Fruit fly (Drosophila melanogaster) whole organism, embryonic: ENCODE data around the gene Ku80.
A peak's percentile ranks its signal among the peaks of the same experiment; 100 is the strongest.

Source experiments
- B-H2 ChIP-seq: fragments of 200-800 bp; sonication (Bioruptor generic); optimal IDR thresholded peaks from 2 replicates; lab custom pipeline; 2018; ENCODE audit warnings: missing biosample characterization, mild to moderate bottlenecking, missing genetic modification characterization
- Bgb ChIP-seq: fragments of 200-800 bp; sonication (Bioruptor generic); IDR thresholded peaks from 2 replicates; pipeline ENCODE4 v1.3.6; 2022; ENCODE audit warnings: missing biosample characterization, missing genetic modification characterization; ENCODE audit not compliant: partially characterized antibody
- CG10267 ChIP-seq: fragments of 200-800 bp; sonication (Bioruptor generic); optimal IDR thresholded peaks from 2 replicates; lab custom pipeline; 2018; ENCODE audit warnings: missing biosample characterization, mild to moderate bottlenecking, missing genetic modification characterization, moderate library complexity
- CG11560 ChIP-seq: fragments of 200-800 bp; sonication (Bioruptor generic); IDR thresholded peaks from 3 replicates; pipeline ENCODE4 v1.3.6; 2022; ENCODE audit warnings: missing biosample characterization, missing genetic modification characterization
- CG12769 ChIP-seq: fragments of 200-800 bp; sonication (Bioruptor generic); optimal IDR thresholded peaks from 2 replicates; lab custom pipeline; 2019; ENCODE audit warnings: missing biosample characterization, mild to moderate bottlenecking, missing genetic modification characterization, moderate library complexity
- CG13287 ChIP-seq: fragments of 200-800 bp; sonication (Bioruptor generic); IDR thresholded peaks from 2 replicates; pipeline ENCODE4 v1.3.6; 2022; ENCODE audit warnings: missing biosample characterization, missing genetic modification characterization; ENCODE audit not compliant: partially characterized antibody
- CG14860 ChIP-seq: fragments of 200-800 bp; sonication (Bioruptor generic); IDR thresholded peaks from 3 replicates; pipeline ENCODE4 v1.3.6; 2022; ENCODE audit warnings: missing biosample characterization, missing genetic modification characterization; ENCODE audit not compliant: partially characterized antibody
- CG15269 ChIP-seq: fragments of 200-800 bp; sonication (Bioruptor generic); optimal IDR thresholded peaks from 2 replicates; lab custom pipeline; 2018; ENCODE audit warnings: missing biosample characterization, mild to moderate bottlenecking, missing genetic modification characterization, moderate library complexity
- CG17186 ChIP-seq: fragments of 200-800 bp; sonication (Bioruptor generic); optimal IDR thresholded peaks from 3 replicates; lab custom pipeline; 2017; ENCODE audit warnings: missing biosample characterization, missing genetic modification reagents, missing genetic modification characterization
- CG17612 ChIP-seq: fragments of 200-800 bp; sonication (Bioruptor generic); IDR thresholded peaks from 2 replicates; pipeline ENCODE4 v1.3.6; 2022; ENCODE audit warnings: missing biosample characterization, missing genetic modification characterization
- CG17802 ChIP-seq: fragments of 200-800 bp; sonication (Bioruptor generic); optimal IDR thresholded peaks from 2 replicates; lab custom pipeline; 2018; ENCODE audit warnings: missing biosample characterization, mild to moderate bottlenecking, missing genetic modification characterization, moderate library complexity
- CG17829 ChIP-seq: fragments of 200-800 bp; optimal IDR thresholded peaks from 2 replicates; lab custom pipeline; 2019; ENCODE audit warnings: missing biosample characterization, mild to moderate bottlenecking, missing genetic modification characterization, moderate library complexity
- CG2116 ChIP-seq: fragments of 200-800 bp; sonication (Bioruptor generic); optimal IDR thresholded peaks from 3 replicates; lab custom pipeline; 2018; ENCODE audit warnings: missing biosample characterization, mild to moderate bottlenecking, missing genetic modification characterization
- CG2120 ChIP-seq: fragments of 200-800 bp; sonication (Bioruptor generic); optimal IDR thresholded peaks from 3 replicates; lab custom pipeline; 2016; ENCODE audit warnings: missing biosample characterization, missing genetic modification characterization
- CG2199 ChIP-seq: fragments of 200-800 bp; sonication (Bioruptor generic); IDR thresholded peaks from 3 replicates; pipeline ENCODE4 v1.3.6; 2022; ENCODE audit warnings: missing biosample characterization, missing genetic modification characterization
- CG3281 ChIP-seq: fragments of 200-800 bp; sonication (Bioruptor generic); optimal IDR thresholded peaks from 3 replicates; lab custom pipeline; 2017; ENCODE audit warnings: missing biosample characterization, mild to moderate bottlenecking, missing genetic modification characterization
- CG4282 ChIP-seq: fragments of 200-800 bp; sonication (Bioruptor generic); optimal IDR thresholded peaks from 2 replicates; lab custom pipeline; 2016; ENCODE audit warnings: missing biosample characterization, missing genetic modification characterization
- CG6791 ChIP-seq: fragments of 200-800 bp; sonication (Bioruptor generic); IDR thresholded peaks from 3 replicates; pipeline ENCODE4 v1.3.6; 2022; ENCODE audit warnings: missing biosample characterization, missing genetic modification characterization; ENCODE audit not compliant: partially characterized antibody
- CG7786 ChIP-seq: fragments of 200-800 bp; sonication (Bioruptor generic); optimal IDR thresholded peaks from 2 replicates; lab custom pipeline; 2016; ENCODE audit warnings: missing biosample characterization, missing genetic modification characterization
- CG8924 ChIP-seq: fragments of 200-800 bp; optimal IDR thresholded peaks from 3 replicates; lab custom pipeline; 2019; ENCODE audit warnings: missing biosample characterization, mild to moderate bottlenecking, missing genetic modification characterization, moderate library complexity
- CG9437 ChIP-seq: fragments of 200-800 bp; sonication (Bioruptor generic); optimal IDR thresholded peaks from 2 replicates; lab custom pipeline; 2018; ENCODE audit warnings: missing biosample characterization, mild to moderate bottlenecking, missing genetic modification characterization
- Dad ChIP-seq: fragments of 200-800 bp; sonication (Bioruptor generic); optimal IDR thresholded peaks from 3 replicates; lab custom pipeline; 2016; ENCODE audit warnings: missing biosample characterization, missing genetic modification characterization
- Dip2 ChIP-seq: fragments of 200-800 bp; sonication (Bioruptor generic); IDR thresholded peaks from 2 replicates; pipeline ENCODE4 v1.3.6; 2022; ENCODE audit warnings: missing biosample characterization, missing genetic modification characterization
- Doc3 ChIP-seq: fragments of 200-800 bp; sonication (Bioruptor generic); IDR thresholded peaks from 3 replicates; pipeline ENCODE4 v1.3.6; 2022; ENCODE audit warnings: missing biosample characterization, missing genetic modification characterization; ENCODE audit not compliant: partially characterized antibody
- Hr78 ChIP-seq, 2 experiments: fragments of 200-800 bp in 1 of 2; fragments of >200 bp in 1 of 2; sonication (Bioruptor generic) in 1 of 2; optimal IDR thresholded peaks; 2 replicates each; lab custom pipeline; 2017 to 2019; ENCODE audit warnings: missing biosample characterization in 2 of 2, missing genetic modification characterization in 2 of 2, mild to moderate bottlenecking in 1 of 2, moderate library complexity in 1 of 2
- Kr ChIP-seq: fragments of 200-800 bp; sonication (Bioruptor generic); optimal IDR thresholded peaks from 2 replicates; lab custom pipeline; 2017; ENCODE audit warnings: missing biosample characterization, mild to moderate bottlenecking, missing genetic modification characterization
- MESR4 ChIP-seq: fragments of 200-800 bp; sonication (Bioruptor generic); optimal IDR thresholded peaks from 2 replicates; lab custom pipeline; 2018; ENCODE audit warnings: missing biosample characterization, mild to moderate bottlenecking, missing genetic modification characterization, moderate library complexity
- Med ChIP-seq: fragments of 200-800 bp; sonication (Bioruptor generic); peaks from one replicate; lab custom pipeline; 2016; ENCODE audit warnings: missing biosample characterization, missing genetic modification characterization, mild to moderate bottlenecking, inconsistent platforms, moderate library complexity
- Pdp1 ChIP-seq, 2 experiments: fragments of 200-800 bp; sonication (Bioruptor generic); optimal IDR thresholded peaks; 3 replicates each; lab custom pipeline; 2016; ENCODE audit warnings: missing biosample characterization in 2 of 2, missing genetic modification characterization in 2 of 2, mild to moderate bottlenecking in 1 of 2, moderate library complexity in 1 of 2
- Sin3A ChIP-seq: fragments of >200 bp; optimal IDR thresholded peaks from 2 replicates; lab custom pipeline; 2018
- Usf ChIP-seq: fragments of 200-800 bp; sonication (Bioruptor generic); optimal IDR thresholded peaks from 2 replicates; lab custom pipeline; 2017; ENCODE audit warnings: missing genotype, missing biosample characterization, missing genetic modification characterization
- YL-1 ChIP-seq: fragments of 200-800 bp; sonication (Bioruptor generic); optimal IDR thresholded peaks from 3 replicates; lab custom pipeline; 2017; ENCODE audit warnings: missing biosample characterization, mild to moderate bottlenecking, missing genetic modification characterization
- bab2 ChIP-seq: fragments of 200-800 bp; sonication (Bioruptor generic); optimal IDR thresholded peaks from 2 replicates; lab custom pipeline; 2016; ENCODE audit warnings: missing biosample characterization, missing genetic modification characterization
- chinmo ChIP-seq: fragments of 200-800 bp; sonication (Bioruptor generic); IDR thresholded peaks from 4 replicates; pipeline ENCODE4 v1.3.6; 2022; ENCODE audit warnings: missing biosample characterization, missing genetic modification characterization; ENCODE audit not compliant: partially characterized antibody
- croc ChIP-seq: fragments of 200-800 bp; sonication (Bioruptor generic); conservative IDR thresholded peaks from 3 replicates; pipeline ENCODE4 v1.3.6; 2022; ENCODE audit warnings: missing biosample characterization, missing genetic modification characterization
- crp ChIP-seq, 2 experiments: fragments of 200-800 bp; sonication (Bioruptor generic); optimal IDR thresholded peaks; 2 replicates in 1 of 2; 3 replicates in 1 of 2; lab custom pipeline; 2017; ENCODE audit warnings: missing biosample characterization in 2 of 2, missing genetic modification characterization in 2 of 2, mild to moderate bottlenecking in 1 of 2, moderate library complexity in 1 of 2
- esg ChIP-seq: fragments of 200-800 bp; sonication (Bioruptor generic); conservative IDR thresholded peaks from 2 replicates; pipeline ENCODE4 v1.3.6; 2022; ENCODE audit warnings: missing biosample characterization, missing genetic modification characterization
- fd64A ChIP-seq: fragments of 200-800 bp; sonication (Bioruptor generic); optimal IDR thresholded peaks from 3 replicates; lab custom pipeline; 2018; ENCODE audit warnings: missing biosample characterization, mild to moderate bottlenecking, missing genetic modification characterization
- ftz-f1 ChIP-seq: fragments of 200-800 bp; sonication (Bioruptor generic); optimal IDR thresholded peaks from 2 replicates; lab custom pipeline; 2016; ENCODE audit warnings: missing biosample characterization, missing genetic modification characterization
- gfzf ChIP-seq: fragments of 200-800 bp; sonication (Bioruptor generic); optimal IDR thresholded peaks from 2 replicates; lab custom pipeline; 2016; ENCODE audit warnings: missing biosample characterization, mild to moderate bottlenecking, missing genetic modification characterization, moderate library complexity
- h ChIP-seq: fragments of >200 bp; optimal IDR thresholded peaks from 2 replicates; lab custom pipeline; 2017
- kni ChIP-seq: fragments of 200-800 bp; sonication (Bioruptor generic); optimal IDR thresholded peaks from 3 replicates; lab custom pipeline; 2017; ENCODE audit warnings: mild to moderate bottlenecking, missing biosample characterization, missing genetic modification reagents, missing genetic modification characterization
- nerfin-2 ChIP-seq: fragments of 200-800 bp; sonication (Bioruptor generic); IDR thresholded peaks from 2 replicates; pipeline ENCODE4 v1.3.6; 2022; ENCODE audit warnings: missing biosample characterization, missing genetic modification characterization; ENCODE audit not compliant: partially characterized antibody
- prd ChIP-seq, 3 experiments: fragments of >200 bp in 2 of 3; fragments of 200-800 bp in 1 of 3; sonication (Bioruptor generic) in 1 of 3; optimal IDR thresholded peaks in 2 of 3; IDR thresholded peaks in 1 of 3; 2 replicates in 2 of 3; 3 replicates in 1 of 3; pipeline versions ENCODE4 v1.3.6 to Lab custom; 2017 to 2022; ENCODE audit warnings: missing biosample characterization in 1 of 3, missing genetic modification characterization in 1 of 3
- row ChIP-seq: fragments of 200-800 bp; sonication (Bioruptor generic); IDR thresholded peaks from 3 replicates; pipeline ENCODE4 v1.3.6; 2022; ENCODE audit warnings: missing biosample characterization, missing genetic modification characterization
- sd ChIP-seq: fragments of 200-800 bp; sonication (Bioruptor generic); optimal IDR thresholded peaks from 3 replicates; lab custom pipeline; 2018; ENCODE audit warnings: missing biosample characterization, mild to moderate bottlenecking, missing genetic modification characterization, moderate library complexity
- stwl ChIP-seq: fragments of 200-800 bp; sonication (Bioruptor generic); optimal IDR thresholded peaks from 3 replicates; lab custom pipeline; 2018; ENCODE audit warnings: missing biosample characterization, mild to moderate bottlenecking, missing genetic modification characterization, moderate library complexity
- trem ChIP-seq: fragments of 200-800 bp; optimal IDR thresholded peaks from 3 replicates; lab custom pipeline; 2019; ENCODE audit warnings: missing biosample characterization, mild to moderate bottlenecking, missing genetic modification characterization, moderate library complexity
- vvl ChIP-seq: fragments of 200-800 bp; sonication (Bioruptor generic); IDR thresholded peaks from 2 replicates; pipeline ENCODE4 v1.3.6; 2022; ENCODE audit warnings: missing biosample characterization, missing genetic modification characterization
- z ChIP-seq: fragments of 200-800 bp; sonication (Bioruptor generic); IDR thresholded peaks from 3 replicates; pipeline ENCODE4 v1.3.6; 2022; ENCODE audit warnings: missing biosample characterization, missing genetic modification characterization

Ku80 gene

dm6 chr2L:15760666-15761065 is 10.3 kb downstream of the Ku80 start:
- TF ChIP-seq CG17829 (tag; lab: Kevin White, UChicago): no peak
- peak; percentile 25; the same call in 1 of the 2 replicates for TF ChIP-seq CG13287 (GFP tag; lab: Robert Waterston, UW)
- peak; percentile 27; the same call in 1 of the 3 replicates for TF ChIP-seq row (GFP tag; lab: Robert Waterston, UW)
- peak; percentile 73; the same call in 1 of the 4 replicates for TF ChIP-seq chinmo (GFP tag; lab: Robert Waterston, UW)
- TF ChIP-seq CG9437 (GFP tag; lab: Kevin White, UChicago): peak; percentile 80
- peak; percentile 82 for TF ChIP-seq z (GFP tag; lab: Robert Waterston, UW)
- no peak for TF ChIP-seq Usf (GFP tag; lab: Kevin White, UChicago)
- peak; percentile 7 for TF ChIP-seq CG10267 (tag; lab: Kevin White, UChicago)
- peak in 1 of 2 experiments; percentile 89 for TF ChIP-seq Pdp1 (GFP tag; optimal IDR thresholded peaks at IDR 0.05; lab: Kevin White, UChicago)
- no peak for TF ChIP-seq Kr
- TF ChIP-seq Dad (GFP tag; lab: Kevin White, UChicago): no peak
- no peak for TF ChIP-seq ftz-f1
- TF ChIP-seq CG8924 (tag; lab: Kevin White, UChicago): no peak
- TF ChIP-seq CG17802: no peak
- no peak for TF ChIP-seq bab2 (GFP tag; lab: Kevin White, UChicago)
- TF ChIP-seq CG2199 (GFP tag; lab: Robert Waterston, UW): peak; percentile 54; the same call in 1 of the 3 replicates
- peak; percentile 21 for TF ChIP-seq kni
- peak; percentile 29 for TF ChIP-seq CG15269
- peak; percentile 29 for TF ChIP-seq gfzf (GFP tag; lab: Kevin White, UChicago)
- TF ChIP-seq fd64A (GFP tag; lab: Kevin White, UChicago): no peak
- no peak for TF ChIP-seq CG11560 (tag; lab: Robert Waterston, UW)
- no peak for TF ChIP-seq Sin3A (lab: Kevin White, UChicago)
- no peak for TF ChIP-seq Dip2 (GFP tag; lab: Robert Waterston, UW)
- no peak for TF ChIP-seq h (lab: Kevin White, UChicago)
- peak; percentile 7 for TF ChIP-seq sd
- no peak for TF ChIP-seq esg
- no peak for TF ChIP-seq YL-1 (GFP tag; lab: Kevin White, UChicago)
- peak; percentile 2 for TF ChIP-seq CG12769
- no peak for TF ChIP-seq croc (GFP tag; lab: Robert Waterston, UW)
- TF ChIP-seq prd (optimal IDR thresholded peaks at IDR 0.05; lab: Kevin White, UChicago): no peak
- 0 out of 3 replicates have a peak, but pooled peaks have one; percentile 12 for TF ChIP-seq prd (GFP tag; IDR thresholded peaks at IDR 0.05; lab: Robert Waterston, UW)
- peak; percentile 65 for TF ChIP-seq stwl (tag; lab: Kevin White, UChicago)
- no peak for TF ChIP-seq CG17612 (GFP tag; lab: Robert Waterston, UW)
- no peak for TF ChIP-seq CG14860 (GFP tag; lab: Robert Waterston, UW)
- TF ChIP-seq CG2120 (GFP tag; lab: Kevin White, UChicago): peak; percentile 5
- peak; percentile 44 for TF ChIP-seq vvl
- TF ChIP-seq Hr78 (GFP tag; optimal IDR thresholded peaks at IDR 0.05; lab: Kevin White, UChicago): peak in 1 of 2 experiments; percentile 73

- TF ChIP-seq MESR4 (GFP tag; lab: Kevin White, UChicago): peak; percentile 76
- no peak for TF ChIP-seq CG4282 (GFP tag; lab: Kevin White, UChicago)
- peak; percentile 44; the same call in 1 of the 3 replicates for TF ChIP-seq CG6791 (GFP tag; lab: Robert Waterston, UW)
- TF ChIP-seq Med: peak; percentile 43
- TF ChIP-seq crp (GFP tag; optimal IDR thresholded peaks at IDR 0.05; lab: Kevin White, UChicago): peak in 1 of 2 experiments; percentile 42
- peak; percentile 11 for TF ChIP-seq Sin3A (lab: Kevin White, UChicago)
- no peak for TF ChIP-seq CG7786
- no peak for TF ChIP-seq CG3281 (GFP tag; lab: Kevin White, UChicago)
- peak; percentile 21 for TF ChIP-seq CG17829 (tag; lab: Kevin White, UChicago)
- TF ChIP-seq trem (tag; lab: Kevin White, UChicago): peak; percentile 3
- TF ChIP-seq Bgb: peak; percentile 41; the same call in 1 of the 2 replicates
- peak; percentile 53; the same call in 1 of the 2 replicates for TF ChIP-seq nerfin-2 (GFP tag; lab: Robert Waterston, UW)
- peak; percentile 24 for TF ChIP-seq CG2116 (GFP tag; lab: Kevin White, UChicago)
- TF ChIP-seq Doc3 (GFP tag; lab: Robert Waterston, UW): 0 out of 3 replicates have a peak, but pooled peaks have one; percentile 34
- TF ChIP-seq CG17186: peak; percentile 2
- no peak for TF ChIP-seq B-H2 (GFP tag; lab: Kevin White, UChicago)
These were observed 18.9 kb downstream of the Ku80 start, which contains the start of gene Mtr4 for dm6 chr2L:15752096-15752495. Mtr4 (plus strand) TSS chr2L:15752263.
